Worm (Caenorhabditis elegans) whole organism, mixed stage, embryonic: ENCODE data around the gene C48B4.11.

Source experiments
- M03D4.4 ChIP-seq: sonication (generic microtip); optimal IDR thresholded peaks from 2 replicates; lab custom pipeline; 2017; ENCODE audit warnings: mild to moderate bottlenecking, missing genetic modification characterization, missing compliant biosample characterization
- ceh-39 ChIP-seq: fragments of 150-350 bp; optimal IDR thresholded peaks from 2 replicates; lab custom pipeline; 2014; ENCODE audit warnings: missing biosample characterization, missing genetic modification characterization
- ceh-43 ChIP-seq: fragments of 200-800 bp; sonication (Bioruptor generic); optimal IDR thresholded peaks from 2 replicates; lab custom pipeline; 2018; ENCODE audit warnings: mild to moderate bottlenecking, missing genetic modification characterization, moderate library complexity, missing compliant biosample characterization
- lsy-2 ChIP-seq: fragments of 150-350 bp; optimal IDR thresholded peaks from 2 replicates; lab custom pipeline; 2014; ENCODE audit warnings: missing biosample characterization, missing genetic modification characterization
- mab-5 ChIP-seq: fragments of 150-350 bp; optimal IDR thresholded peaks from 2 replicates; lab custom pipeline; 2014; ENCODE audit warnings: missing biosample characterization, missing genetic modification characterization
- pha-4 ChIP-seq: fragments of 150-350 bp; optimal IDR thresholded peaks from 2 replicates; lab custom pipeline; 2018; ENCODE audit warnings: missing biosample characterization, missing genetic modification reagents, missing genetic modification characterization
- snpc-4 ChIP-seq: fragments of 150-350 bp; optimal IDR thresholded peaks from 2 replicates; lab custom pipeline; 2014; ENCODE audit warnings: missing biosample characterization, missing genetic modification characterization
- unc-39 ChIP-seq: fragments of 150-350 bp; optimal IDR thresholded peaks from 2 replicates; lab custom pipeline; 2014; ENCODE audit warnings: missing biosample characterization, missing genetic modification characterization
- unc-62 ChIP-seq: fragments of 150-350 bp; optimal IDR thresholded peaks from 2 replicates; lab custom pipeline; 2014; ENCODE audit warnings: missing biosample characterization, missing genetic modification reagents, missing genetic modification characterization
- ztf-11 ChIP-seq: fragments of 150-350 bp; optimal IDR thresholded peaks from 2 replicates; lab custom pipeline; 2014; ENCODE audit warnings: missing biosample characterization, missing genetic modification characterization

ce11 chrIII:9592118-9592517, 26.2 kb upstream of the C48B4.11 start, which contains the start of gene acox-1.5:
- TF ChIP-seq unc-62 (GFP tag; lab: Kevin White, UChicago): no peak
- TF ChIP-seq unc-39 (tag; lab: Kevin White, UChicago): no peak
- no peak for TF ChIP-seq ztf-11 (tag; lab: Kevin White, UChicago)
- no peak for TF ChIP-seq M03D4.4 (tag; lab: Kevin White, UChicago)
- TF ChIP-seq ceh-39 (tag; lab: Kevin White, UChicago): no peak
- TF ChIP-seq pha-4: no peak
- TF ChIP-seq ceh-43 (GFP tag; lab: Kevin White, UChicago): no peak
- TF ChIP-seq mab-5 (tag; lab: Kevin White, UChicago): no peak
- no peak for TF ChIP-seq lsy-2 (tag; lab: Kevin White, UChicago)
- no peak for TF ChIP-seq snpc-4 (tag; lab: Kevin White, UChicago)
